Worm (Caenorhabditis elegans) whole organism, late embryonic: ENCODE measurements around the gene T27A1.3.

Source experiments
- C08G9.2 ChIP-seq: sonication (generic microtip); optimal IDR thresholded peaks from 2 replicates; lab custom pipeline; 2016; ENCODE audit warnings: mild to moderate bottlenecking, missing genetic modification characterization, moderate library complexity, missing compliant biosample characterization
- F13H6.1 ChIP-seq: sonication (generic microtip); optimal IDR thresholded peaks from 2 replicates; lab custom pipeline; 2016; ENCODE audit warnings: missing genetic modification characterization, missing compliant biosample characterization
- K09A11.1 ChIP-seq: sonication (generic microtip); optimal IDR thresholded peaks from 2 replicates; lab custom pipeline; 2017; ENCODE audit warnings: antibody characterized with exemption, mild to moderate bottlenecking, missing genetic modification characterization, missing compliant biosample characterization; ENCODE audit not compliant: insufficient read depth
- ama-1 ChIP-seq: fragments of 150-350 bp; optimal IDR thresholded peaks from 2 replicates; lab custom pipeline; 2014
- ceh-2 ChIP-seq: sonication (generic microtip); optimal IDR thresholded peaks from 2 replicates; lab custom pipeline; 2016; ENCODE audit warnings: missing genotype, missing genetic modification characterization, missing compliant biosample characterization
- ceh-22 ChIP-seq: sonication (generic microtip); optimal IDR thresholded peaks from 2 replicates; lab custom pipeline; 2017; ENCODE audit warnings: missing biosample characterization, missing genetic modification characterization
- ceh-24 ChIP-seq: sonication (generic microtip); optimal IDR thresholded peaks from 2 replicates; lab custom pipeline; 2016; ENCODE audit warnings: mild to moderate bottlenecking, missing genetic modification characterization, missing compliant biosample characterization
- ceh-30 ChIP-seq: fragments of 150-350 bp; optimal IDR thresholded peaks from 2 replicates; lab custom pipeline; 2014; ENCODE audit warnings: missing biosample characterization, missing genetic modification characterization
- ceh-31 ChIP-seq: sonication (generic microtip); optimal IDR thresholded peaks from 2 replicates; lab custom pipeline; 2016; ENCODE audit warnings: missing genetic modification characterization, missing compliant biosample characterization
- ceh-48 ChIP-seq: sonication (generic microtip); optimal IDR thresholded peaks from 2 replicates; lab custom pipeline; 2016; ENCODE audit warnings: missing genetic modification characterization, inconsistent platforms, missing compliant biosample characterization
- ceh-9 ChIP-seq: sonication (generic microtip); optimal IDR thresholded peaks from 2 replicates; lab custom pipeline; 2016; ENCODE audit warnings: mild to moderate bottlenecking, missing genetic modification characterization, inconsistent platforms, missing compliant biosample characterization
- che-1 ChIP-seq: sonication (generic microtip); optimal IDR thresholded peaks from 2 replicates; lab custom pipeline; 2016; ENCODE audit warnings: mild to moderate bottlenecking, missing genetic modification characterization, missing compliant biosample characterization
- dmd-4 ChIP-seq: sonication (generic microtip); optimal IDR thresholded peaks from 2 replicates; lab custom pipeline; 2016; ENCODE audit warnings: borderline replicate concordance, missing genetic modification characterization, missing compliant biosample characterization
- dve-1 ChIP-seq: sonication (generic microtip); optimal IDR thresholded peaks from 2 replicates; lab custom pipeline; 2017; ENCODE audit warnings: antibody characterized with exemption, mild to moderate bottlenecking, missing genetic modification characterization, missing compliant biosample characterization
- elt-4 ChIP-seq: sonication (generic microtip); optimal IDR thresholded peaks from 2 replicates; lab custom pipeline; 2016; ENCODE audit warnings: missing genetic modification characterization, missing compliant biosample characterization
- ets-4 ChIP-seq: sonication (generic microtip); optimal IDR thresholded peaks from 2 replicates; lab custom pipeline; 2016; ENCODE audit warnings: missing genetic modification characterization, missing compliant biosample characterization
- eyg-1 ChIP-seq: sonication (generic microtip); optimal IDR thresholded peaks from 2 replicates; lab custom pipeline; 2016; ENCODE audit warnings: missing genotype, missing genetic modification characterization, missing compliant biosample characterization
- fax-1 ChIP-seq: sonication (generic microtip); optimal IDR thresholded peaks from 2 replicates; lab custom pipeline; 2016; ENCODE audit warnings: missing genotype, missing genetic modification characterization, missing compliant biosample characterization
- fkh-6 ChIP-seq: sonication (generic microtip); optimal IDR thresholded peaks from 2 replicates; lab custom pipeline; 2016; ENCODE audit warnings: missing genetic modification characterization, missing compliant biosample characterization
- hlh-13 ChIP-seq: fragments of 200-800 bp; sonication (Bioruptor generic); optimal IDR thresholded peaks from 2 replicates; lab custom pipeline; 2018; ENCODE audit warnings: mild to moderate bottlenecking, missing genetic modification characterization, missing compliant biosample characterization
- hlh-6 ChIP-seq: sonication (generic microtip); optimal IDR thresholded peaks from 2 replicates; lab custom pipeline; 2016; ENCODE audit warnings: missing genotype, missing genetic modification characterization, missing compliant biosample characterization
- hlh-8 ChIP-seq: sonication (generic microtip); optimal IDR thresholded peaks from 2 replicates; lab custom pipeline; 2016; ENCODE audit warnings: missing genotype, missing genetic modification characterization, missing compliant biosample characterization
- lin-11 ChIP-seq: fragments of 200-800 bp; sonication (Bioruptor generic); optimal IDR thresholded peaks from 2 replicates; lab custom pipeline; 2018; ENCODE audit warnings: mild to moderate bottlenecking, missing genetic modification characterization, missing compliant biosample characterization
- mec-3 ChIP-seq: sonication (generic microtip); optimal IDR thresholded peaks from 2 replicates; lab custom pipeline; 2016; ENCODE audit warnings: borderline replicate concordance, missing genetic modification characterization, missing compliant biosample characterization
- nfya-1 ChIP-seq: sonication (generic microtip); optimal IDR thresholded peaks from 2 replicates; lab custom pipeline; 2017; ENCODE audit warnings: missing genetic modification characterization, mild to moderate bottlenecking, missing compliant biosample characterization, antibody characterized with exemption, moderate library complexity
- nhr-11 ChIP-seq: fragments of 150-350 bp; optimal IDR thresholded peaks from 2 replicates; lab custom pipeline; 2014; ENCODE audit warnings: missing biosample characterization, missing genetic modification characterization
- pag-3 ChIP-seq: sonication (generic microtip); optimal IDR thresholded peaks from 2 replicates; lab custom pipeline; 2016; ENCODE audit warnings: missing compliant biosample characterization, missing genetic modification characterization, borderline replicate concordance
- pha-2 ChIP-seq: sonication (generic microtip); optimal IDR thresholded peaks from 2 replicates; lab custom pipeline; 2017; ENCODE audit warnings: mild to moderate bottlenecking, missing genetic modification characterization, missing compliant biosample characterization
- pha-4 ChIP-seq: fragments of 150-350 bp; optimal IDR thresholded peaks from 2 replicates; lab custom pipeline; 2018; ENCODE audit warnings: missing biosample characterization, missing genetic modification reagents, missing genetic modification characterization
- ref-2 ChIP-seq: sonication (generic microtip); optimal IDR thresholded peaks from 2 replicates; lab custom pipeline; 2016; ENCODE audit warnings: missing genetic modification characterization, missing compliant biosample characterization
- sox-2 ChIP-seq: fragments of 200-800 bp; sonication (Bioruptor generic); IDR thresholded peaks from 2 replicates; pipeline ENCODE4 v1.3.6; 2022; ENCODE audit warnings: missing genetic modification reagents, missing genetic modification characterization, missing compliant biosample characterization
- syd-9 ChIP-seq: sonication (generic microtip); optimal IDR thresholded peaks from 2 replicates; lab custom pipeline; 2016; ENCODE audit warnings: mild to moderate bottlenecking, missing genetic modification characterization, moderate library complexity, missing compliant biosample characterization
- ttx-3 ChIP-seq: sonication (generic microtip); optimal IDR thresholded peaks from 2 replicates; lab custom pipeline; 2016; ENCODE audit warnings: missing genetic modification reagents, missing genetic modification characterization, missing compliant biosample characterization
- unc-3 ChIP-seq, 2 experiments: fragments of 200-800 bp in 1 of 2; sonication (Bioruptor generic) in 1 of 2; sonication (generic microtip) in 1 of 2; conservative IDR thresholded peaks in 1 of 2; optimal IDR thresholded peaks in 1 of 2; 2 replicates each; pipeline versions ENCODE4 v1.3.6 to Lab custom; 2016 to 2022; ENCODE audit warnings: missing compliant biosample characterization in 2 of 2, missing genetic modification characterization in 2 of 2, missing genetic modification reagents in 1 of 2
- unc-42 ChIP-seq: sonication (generic microtip); optimal IDR thresholded peaks from 2 replicates; lab custom pipeline; 2016; ENCODE audit warnings: missing genotype, missing genetic modification characterization, missing compliant biosample characterization
- unc-55 ChIP-seq: sonication (generic microtip); optimal IDR thresholded peaks from 2 replicates; lab custom pipeline; 2017; ENCODE audit warnings: missing biosample characterization, missing genetic modification reagents, missing genetic modification characterization
- ztf-16 ChIP-seq: sonication (generic microtip); optimal IDR thresholded peaks from 2 replicates; lab custom pipeline; 2017; ENCODE audit warnings: missing genetic modification characterization, missing compliant biosample characterization

The T27A1.3 gene

ce11 chrII:577632-578031, 42.3 kb downstream of the T27A1.3 start, which contains the start of gene W08F4.7:
W08F4.7 (minus strand) TSS chrII:577732.
- no peak for TF ChIP-seq lin-11
- TF ChIP-seq K09A11.1: no peak
- TF ChIP-seq mec-3: no peak
- TF ChIP-seq ceh-2: no peak
- TF ChIP-seq nfya-1: no peak
- no peak for TF ChIP-seq fax-1 (tag; lab: Kevin White, UChicago)
- no peak for TF ChIP-seq ama-1
- no peak for TF ChIP-seq pag-3 (tag; lab: Kevin White, UChicago)
- TF ChIP-seq F13H6.1: no peak
- no peak for TF ChIP-seq ceh-30 (tag; lab: Kevin White, UChicago)
- TF ChIP-seq unc-3 (GFP tag; conservative IDR thresholded peaks at IDR 0.05; lab: Robert Waterston, UW): no peak
- no peak for TF ChIP-seq unc-3 (tag; optimal IDR thresholded peaks at IDR 0.05; lab: Kevin White, UChicago)
- no peak for TF ChIP-seq ref-2
- TF ChIP-seq ttx-3: no peak
- TF ChIP-seq, all 69 proteins: peak for 0

ce11 chrII:578803-579202, 43.5 kb downstream of the T27A1.3 start:
- TF ChIP-seq unc-55 (no peak), ztf-16 (no peak), sox-2 (GFP tag; lab: Robert Waterston, UW) (no peak), nhr-11 (no peak), dve-1 (no peak), fax-1 (tag; lab: Kevin White, UChicago) (no peak), hlh-6 (tag; lab: Kevin White, UChicago) (no peak), ceh-31 (no peak), ama-1 (no peak), eyg-1 (tag; lab: Kevin White, UChicago) (no peak), K09A11.1 (no peak), syd-9 (tag; lab: Kevin White, UChicago) (no peak)

ce11 chrII:580189-580643, 44.9 kb downstream of the T27A1.3 start, which contains the start of the genes cdc-37 and W08F4.3:
cdc-37 (minus strand) TSS chrII:580593.
W08F4.3 (plus strand) TSS chrII:580602.
- TF ChIP-seq hlh-13 (GFP tag; lab: Kevin White, UChicago): no peak
- TF ChIP-seq unc-42 (tag; lab: Kevin White, UChicago): peak; percentile 7
- no peak for TF ChIP-seq ets-4 (tag; lab: Kevin White, UChicago)
- no peak for TF ChIP-seq lin-11

- no peak for TF ChIP-seq ceh-9 (tag; lab: Kevin White, UChicago)
- no peak for TF ChIP-seq che-1 (tag; lab: Kevin White, UChicago)
- TF ChIP-seq ceh-24 (tag; lab: Kevin White, UChicago): no peak
- TF ChIP-seq hlh-8 (tag; lab: Kevin White, UChicago): no peak
- TF ChIP-seq dmd-4 (tag; lab: Kevin White, UChicago): no peak
- TF ChIP-seq C08G9.2 (tag; lab: Kevin White, UChicago): no peak
- TF ChIP-seq pha-2 (tag; lab: Kevin White, UChicago): no peak
- TF ChIP-seq elt-4 (tag; lab: Kevin White, UChicago): no peak
- no peak for TF ChIP-seq ceh-22
- no peak for TF ChIP-seq fkh-6 (tag; lab: Kevin White, UChicago)
- TF ChIP-seq pha-4 (tag; lab: Kevin White, UChicago): no peak
- no peak for TF ChIP-seq nfya-1
- TF ChIP-seq ceh-48 (tag; lab: Kevin White, UChicago): no peak
- no peak for TF ChIP-seq syd-9 (tag; lab: Kevin White, UChicago)
- no peak for TF ChIP-seq ceh-2
These were observed 46.7 kb downstream of the T27A1.3 start for ce11 chrII:581983-582382.
